Fruit fly (Drosophila melanogaster): ENCODE results near the gene Arglu1.

Gene Arglu1

DNA sequence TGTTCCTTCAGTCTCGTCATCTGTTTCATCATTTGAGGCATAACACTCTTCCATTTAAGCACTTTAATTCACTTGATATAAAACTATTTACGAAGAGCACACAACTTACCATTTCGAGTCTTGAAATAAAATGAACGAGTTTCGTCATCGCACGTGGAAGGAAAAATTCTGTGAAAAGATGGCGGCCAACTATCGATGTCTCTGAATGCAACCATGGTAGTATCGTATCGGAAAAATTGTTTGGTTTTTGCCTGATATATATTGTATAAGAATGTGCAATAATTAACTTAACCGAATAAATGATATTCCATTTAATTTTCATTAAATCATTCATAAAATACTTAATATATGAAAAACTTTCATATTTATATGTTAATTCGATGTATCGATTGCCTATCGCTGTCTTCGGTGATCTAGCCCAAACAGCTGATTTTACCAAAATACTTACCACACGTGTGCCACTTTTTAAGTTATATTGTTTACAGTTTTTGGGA is 43.0 kb downstream of the Arglu1 start, which contains the start of gene Bka:
Gene Bka (plus strand): TSS at position 417 of the 494 bp plus-strand sequence.
- TF ChIP-seq Hr96 (GFP tag; optimal IDR thresholded peaks at IDR 0.05) (peak; percentile 44), Mnt (GFP tag; optimal IDR thresholded peaks at IDR 0.05) (peak; percentile 100), toe (GFP tag; optimal IDR thresholded peaks at IDR 0.05) (no peak), CG1620 (GFP tag; optimal IDR thresholded peaks at IDR 0.05) (peak; percentile 33), CG7101 (tag; optimal IDR thresholded peaks at IDR 0.05) (peak; percentile 81), CG11617 (GFP tag; optimal IDR thresholded peaks at IDR 0.05) (peak; percentile 87), CG12768 (GFP tag; optimal IDR thresholded peaks at IDR 0.05) (no peak), CG5204 (GFP tag; optimal IDR thresholded peaks at IDR 0.05) (no peak), CG14711 (tag; optimal IDR thresholded peaks at IDR 0.05) (peak; percentile 71), tj (GFP tag; optimal IDR thresholded peaks at IDR 0.05) (peak; percentile 73), bab1 (GFP tag; optimal IDR thresholded peaks at IDR 0.05) (peak; percentile 83), Clk (GFP tag; optimal IDR thresholded peaks at IDR 0.05) (no peak), cic (GFP tag; optimal IDR thresholded peaks at IDR 0.05) (peak; percentile 19), kay (GFP tag; ENCODE audit: borderline replicate concordance) (no peak), cnc (optimal IDR thresholded peaks at IDR 0.05) (no peak), ovo (GFP tag; optimal IDR thresholded peaks at IDR 0.05) (peak; percentile 18), CG33017 (tag; optimal IDR thresholded peaks at IDR 0.05) (peak; percentile 71), CG7045 (GFP tag; optimal IDR thresholded peaks at IDR 0.05) (peak; percentile 38), pad (GFP tag; optimal IDR thresholded peaks at IDR 0.05) (peak; percentile 48), Crg-1 (GFP tag; optimal IDR thresholded peaks at IDR 0.05) (peak; percentile 69)

DNA sequence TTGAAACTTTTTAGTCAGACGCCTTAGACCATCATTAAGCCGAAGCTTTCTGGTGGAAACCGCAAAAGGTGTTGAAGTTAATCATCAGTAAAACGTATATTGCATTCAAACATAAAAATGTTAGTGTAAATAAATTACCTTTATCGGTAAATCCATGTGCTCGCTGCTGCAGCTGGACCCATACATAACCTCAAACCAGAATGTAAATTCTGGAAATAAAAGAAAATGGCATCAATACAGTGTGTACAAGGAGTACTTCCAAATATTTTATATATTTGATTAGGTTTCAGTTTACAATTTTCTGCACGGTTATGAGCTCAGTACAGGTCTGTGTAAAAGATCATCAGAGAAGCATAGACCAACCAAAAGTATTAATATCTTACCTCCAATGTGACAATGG is 43.7 kb downstream of the Arglu1 start:
- no peak for TF ChIP-seq cic (GFP tag; optimal IDR thresholded peaks at IDR 0.05)
- no peak for TF ChIP-seq bab1 (GFP tag; optimal IDR thresholded peaks at IDR 0.05)
- TF ChIP-seq kay (GFP tag; ENCODE audit: borderline replicate concordance): no peak
- no peak for TF ChIP-seq tj (GFP tag; optimal IDR thresholded peaks at IDR 0.05)
- TF ChIP-seq CG11617 (GFP tag; optimal IDR thresholded peaks at IDR 0.05): no peak
- no peak for TF ChIP-seq Mnt (GFP tag; optimal IDR thresholded peaks at IDR 0.05)
- TF ChIP-seq cnc (optimal IDR thresholded peaks at IDR 0.05): no peak
- TF ChIP-seq CG12768 (GFP tag; optimal IDR thresholded peaks at IDR 0.05): no peak
- no peak for TF ChIP-seq CG33017 (tag; optimal IDR thresholded peaks at IDR 0.05)
- no peak for TF ChIP-seq CG1620 (GFP tag; optimal IDR thresholded peaks at IDR 0.05)
- TF ChIP-seq CG7101 (tag; optimal IDR thresholded peaks at IDR 0.05): no peak
- TF ChIP-seq Crg-1 (GFP tag; optimal IDR thresholded peaks at IDR 0.05): no peak
- TF ChIP-seq Clk (GFP tag; optimal IDR thresholded peaks at IDR 0.05): no peak
- TF ChIP-seq CG7045 (GFP tag; optimal IDR thresholded peaks at IDR 0.05): no peak
- TF ChIP-seq CG14711 (tag; optimal IDR thresholded peaks at IDR 0.05): no peak
- no peak for TF ChIP-seq CG5204 (GFP tag; optimal IDR thresholded peaks at IDR 0.05)
- TF ChIP-seq toe (GFP tag; optimal IDR thresholded peaks at IDR 0.05): no peak
- TF ChIP-seq pad (GFP tag; optimal IDR thresholded peaks at IDR 0.05): no peak
- TF ChIP-seq ovo (GFP tag; optimal IDR thresholded peaks at IDR 0.05): no peak

DNA sequence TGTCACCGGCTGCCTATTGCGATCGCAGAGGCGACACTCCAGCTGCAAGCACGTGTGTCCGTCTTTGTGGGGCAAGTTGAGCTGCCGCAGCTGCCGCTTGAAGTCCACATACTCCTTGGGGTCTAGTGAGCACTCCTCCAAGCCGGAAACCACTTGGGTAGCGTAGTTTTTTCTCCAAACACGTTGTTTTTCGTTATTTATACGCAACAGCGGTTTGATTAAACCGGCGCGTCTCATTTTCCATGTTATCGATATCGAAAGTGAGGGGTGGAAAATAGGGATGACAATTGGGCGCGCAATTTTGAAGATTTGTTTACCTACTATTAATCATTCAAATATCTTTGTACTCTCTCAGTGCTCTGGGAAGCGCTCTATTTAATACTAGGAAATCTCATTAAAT is 44.8 kb downstream of the Arglu1 start, which contains the start of gene mtDNA-helicase:
Gene mtDNA-helicase (minus strand): TSS at position 264 of the 400 bp plus-strand sequence.
- TF ChIP-seq Crg-1 (GFP tag; optimal IDR thresholded peaks at IDR 0.05): peak; percentile 9
- peak; percentile 13 for TF ChIP-seq bab1 (GFP tag; optimal IDR thresholded peaks at IDR 0.05)
- no peak for TF ChIP-seq CG1620 (GFP tag; optimal IDR thresholded peaks at IDR 0.05)
- peak; percentile 80 for TF ChIP-seq Mnt (GFP tag; optimal IDR thresholded peaks at IDR 0.05)

DNA sequence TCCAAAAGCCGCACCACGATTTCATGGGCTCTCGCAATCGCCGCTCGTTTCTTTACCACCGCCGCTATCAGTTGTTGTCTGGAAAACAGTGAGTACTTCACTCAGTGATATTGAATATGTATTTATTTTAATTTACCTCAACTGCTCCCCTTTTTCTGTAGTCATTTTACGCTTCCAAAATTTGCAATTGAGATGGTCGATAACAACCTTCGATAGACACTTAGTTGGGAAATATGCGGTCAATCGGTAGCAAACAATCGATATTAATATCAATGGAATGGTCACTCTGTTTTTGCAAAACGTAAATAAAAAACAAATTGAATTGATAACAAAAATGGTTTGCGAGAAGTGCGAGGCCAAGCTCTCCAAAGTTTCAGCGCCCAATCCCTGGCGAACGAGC is 47.4 kb downstream of the Arglu1 start, which contains the start of the genes CG34183 and CG4537:
Gene CG34183 (minus strand): TSS at position 197 of the 400 bp plus-strand sequence.
Gene CG4537 (plus strand): TSS at position 310 of the 400 bp plus-strand sequence.
- TF ChIP-seq cic (GFP tag; optimal IDR thresholded peaks at IDR 0.05) (no peak), Clk (GFP tag; optimal IDR thresholded peaks at IDR 0.05) (no peak), CG11617 (GFP tag; optimal IDR thresholded peaks at IDR 0.05) (no peak), kay (GFP tag; ENCODE audit: borderline replicate concordance) (no peak), CG12768 (GFP tag; optimal IDR thresholded peaks at IDR 0.05) (no peak), tj (GFP tag; optimal IDR thresholded peaks at IDR 0.05) (no peak), bab1 (GFP tag; optimal IDR thresholded peaks at IDR 0.05) (peak; percentile 35), CG1620 (GFP tag; optimal IDR thresholded peaks at IDR 0.05) (peak; percentile 34), Hr96 (GFP tag; optimal IDR thresholded peaks at IDR 0.05) (no peak), CG14711 (tag; optimal IDR thresholded peaks at IDR 0.05) (no peak), CG7101 (tag; optimal IDR thresholded peaks at IDR 0.05) (peak; percentile 5), Mnt (GFP tag; optimal IDR thresholded peaks at IDR 0.05) (peak; percentile 49)

DNA sequence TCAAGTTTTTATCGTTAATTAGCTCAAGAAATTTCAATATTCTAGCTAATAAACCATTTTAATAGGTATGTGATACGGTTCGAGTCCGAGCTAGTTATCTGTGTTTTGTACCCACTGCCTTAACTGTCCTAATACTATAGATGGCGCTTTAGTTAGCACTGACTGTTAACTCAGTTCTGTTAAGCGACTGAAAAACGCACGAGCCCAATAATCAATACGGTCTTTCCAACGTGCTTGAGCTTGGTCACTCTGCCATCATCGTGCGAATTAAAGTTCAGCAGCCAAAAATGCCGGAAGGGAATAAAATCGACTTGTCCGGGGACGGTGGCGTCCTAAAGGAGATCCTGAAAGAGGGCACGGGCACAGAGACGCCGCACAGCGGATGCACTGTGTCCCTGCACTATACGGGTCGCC is 50.1 kb downstream of the Arglu1 start, which contains the start of gene Fkbp59:
Gene Fkbp59 (plus strand): TSS at position 150 of the 414 bp plus-strand sequence.
- TF ChIP-seq Mnt (GFP tag; optimal IDR thresholded peaks at IDR 0.05) (peak; percentile 80), bab1 (GFP tag; optimal IDR thresholded peaks at IDR 0.05) (peak; percentile 23), CG12768 (GFP tag; optimal IDR thresholded peaks at IDR 0.05) (no peak), CG7101 (tag; optimal IDR thresholded peaks at IDR 0.05) (peak; percentile 10), toe (GFP tag; optimal IDR thresholded peaks at IDR 0.05) (no peak), cic (GFP tag; optimal IDR thresholded peaks at IDR 0.05) (no peak), ovo (GFP tag; optimal IDR thresholded peaks at IDR 0.05) (peak; percentile 5), CG33017 (tag; optimal IDR thresholded peaks at IDR 0.05) (peak; percentile 25), CG1620 (GFP tag; optimal IDR thresholded peaks at IDR 0.05) (peak; percentile 8)

DNA sequence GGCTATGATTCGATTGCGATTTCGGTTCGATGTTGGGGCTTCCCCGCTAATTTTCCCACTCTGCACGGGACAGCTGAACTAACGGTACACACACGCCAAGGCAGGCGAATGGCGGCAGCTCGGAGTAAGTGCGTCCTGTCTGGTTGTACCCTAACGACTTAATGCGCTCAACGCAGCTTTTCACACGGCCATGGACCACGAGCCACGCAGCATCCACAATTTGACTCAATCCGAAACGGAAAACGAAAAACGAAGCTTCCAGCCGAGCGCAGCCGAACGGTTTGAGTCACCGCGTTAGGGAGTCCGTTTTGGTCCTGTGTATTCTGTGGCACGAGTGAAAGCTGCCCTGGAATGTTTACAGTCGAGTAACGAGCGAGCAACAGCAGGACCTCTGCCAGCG is 51.8 kb downstream of the Arglu1 start, which contains the start of gene nAChRalpha6:
Gene nAChRalpha6 (minus strand): TSS at position 165 of the 400 bp plus-strand sequence.
- TF ChIP-seq cic (GFP tag; optimal IDR thresholded peaks at IDR 0.05) (no peak), ovo (GFP tag; optimal IDR thresholded peaks at IDR 0.05) (no peak), Hr96 (GFP tag; optimal IDR thresholded peaks at IDR 0.05) (no peak), CG12768 (GFP tag; optimal IDR thresholded peaks at IDR 0.05) (no peak), tj (GFP tag; optimal IDR thresholded peaks at IDR 0.05) (no peak), CG33017 (tag; optimal IDR thresholded peaks at IDR 0.05) (no peak), toe (GFP tag; optimal IDR thresholded peaks at IDR 0.05) (no peak), CG14711 (tag; optimal IDR thresholded peaks at IDR 0.05) (no peak), CG1620 (GFP tag; optimal IDR thresholded peaks at IDR 0.05) (no peak), kay (GFP tag; ENCODE audit: borderline replicate concordance) (no peak), Clk (GFP tag; optimal IDR thresholded peaks at IDR 0.05) (no peak), cnc (optimal IDR thresholded peaks at IDR 0.05) (no peak), CG5204 (GFP tag; optimal IDR thresholded peaks at IDR 0.05) (no peak), Mnt (GFP tag; optimal IDR thresholded peaks at IDR 0.05) (no peak)

Measured in whole organism, adult.